Worm (Caenorhabditis elegans): ENCODE measurements around the gene F45E1.4.

Gene F45E1.4

ce11 chrX:8017305-8017704 lies 31.5 kb downstream of the F45E1.4 start (continued):
- TF ChIP-seq unc-62 (GFP tag; optimal IDR thresholded peaks at IDR 0.05 in 1 of 2) (no peak), unc-62 (tag; optimal IDR thresholded peaks at IDR 0.05) (no peak), nhr-25 (tag; optimal IDR thresholded peaks at IDR 0.05; ENCODE audit: borderline replicate concordance, insufficient read depth) (no peak), nhr-10 (tag; optimal IDR thresholded peaks at IDR 0.05) (no peak), F49E8.2 (tag; optimal IDR thresholded peaks at IDR 0.05; ENCODE audit: borderline replicate concordance) (no peak), nhr-11 (tag; optimal IDR thresholded peaks at IDR 0.05) (no peak), D1046.2 (GFP tag; IDR thresholded peaks at IDR 0.05) (peak; percentile 65; the same call in 1 of the 2 replicates)

ce11 chrX:8017759-8018158 lies 32.0 kb downstream of the F45E1.4 start, which contains the start of gene C34D10.5:
TSS of gene C34D10.5 (plus strand) at chrX:8018027.
- TF ChIP-seq sdz-12 (GFP tag; optimal IDR thresholded peaks at IDR 0.05) (no peak), dve-1 (tag; optimal IDR thresholded peaks at IDR 0.05; ENCODE audit: insufficient read depth) (peak; percentile 19), lsy-2 (tag; optimal IDR thresholded peaks at IDR 0.05) (peak in 1 of 2 experiments; percentile 16), D1046.2 (GFP tag; IDR thresholded peaks at IDR 0.05) (no peak), hif-1 (tag; optimal IDR thresholded peaks at IDR 0.05) (peak; percentile 67 to 96), unc-130 (GFP tag; optimal IDR thresholded peaks at IDR 0.05) (no peak), unc-62 (GFP tag; optimal IDR thresholded peaks at IDR 0.05 in 1 of 2) (peak in 1 of 2 experiments; percentile 69), unc-62 (tag; optimal IDR thresholded peaks at IDR 0.05) (no peak), nhr-111 (GFP tag; optimal IDR thresholded peaks at IDR 0.05) (no peak), mxl-3 (GFP tag; optimal IDR thresholded peaks at IDR 0.05) (peak; percentile 33), Y48G9A.11 (GFP tag; IDR thresholded peaks at IDR 0.05) (no peak), mdl-1 (tag; optimal IDR thresholded peaks at IDR 0.05) (peak in 1 of 2 experiments; percentile 21), lin-13 (GFP tag; optimal IDR thresholded peaks at IDR 0.05) (no peak), lin-39 (tag; optimal IDR thresholded peaks at IDR 0.05) (no peak), ceh-82 (tag; optimal IDR thresholded peaks at IDR 0.05) (no peak), nhr-10 (tag; optimal IDR thresholded peaks at IDR 0.05) (no peak), fos-1 (tag; optimal IDR thresholded peaks at IDR 0.05) (no peak), tag-97 (GFP tag; IDR thresholded peaks at IDR 0.05) (no peak), nhr-28 (tag; optimal IDR thresholded peaks at IDR 0.05) (peak; percentile 55), vab-7 (GFP tag; IDR thresholded peaks at IDR 0.05) (no peak), daf-16 (GFP tag; optimal IDR thresholded peaks at IDR 0.05) (no peak), daf-16 (tag; optimal IDR thresholded peaks at IDR 0.05) (peak; percentile 68), ama-1 (optimal IDR thresholded peaks at IDR 0.05) (peak; percentile 17), lim-7 (GFP tag; IDR thresholded peaks at IDR 0.05) (no peak), ztf-11 (tag; optimal IDR thresholded peaks at IDR 0.05) (no peak), pqm-1 (tag; optimal IDR thresholded peaks at IDR 0.05) (peak; percentile 6), aly-2 (tag; optimal IDR thresholded peaks at IDR 0.05) (no peak), mep-1 (tag; optimal IDR thresholded peaks at IDR 0.05) (no peak), F49E8.2 (tag; optimal IDR thresholded peaks at IDR 0.05; ENCODE audit: borderline replicate concordance) (no peak), ceh-28 (tag; optimal IDR thresholded peaks at IDR 0.05) (peak; percentile 39), gei-8 (GFP tag; optimal IDR thresholded peaks at IDR 0.05) (no peak), nhr-237 (tag; optimal IDR thresholded peaks at IDR 0.05) (no peak), fkh-10 (GFP tag; optimal IDR thresholded peaks at IDR 0.05) (no peak), lin-29 (GFP tag; IDR thresholded peaks at IDR 0.05) (no peak), dmd-6 (GFP tag; IDR thresholded peaks at IDR 0.05) (0 out of 2 replicates have a peak, but pooled peaks have one; percentile 6), nhr-77 (tag; optimal IDR thresholded peaks at IDR 0.05) (peak; percentile 56), attf-4 (tag; optimal IDR thresholded peaks at IDR 0.05) (no peak), ceh-44 (GFP tag; IDR thresholded peaks at IDR 0.05) (no peak), ceh-32 (tag; optimal IDR thresholded peaks at IDR 0.05; ENCODE audit: poor library complexity) (no peak), F10B5.3 (tag; optimal IDR thresholded peaks at IDR 0.05) (no peak), saeg-2 (GFP tag; IDR thresholded peaks at IDR 0.05) (no peak), rbr-2 (tag; optimal IDR thresholded peaks at IDR 0.05) (no peak), ztf-7 (tag; optimal IDR thresholded peaks at IDR 0.05) (no peak), hlh-11 (tag; optimal IDR thresholded peaks at IDR 0.05) (peak; percentile 53), nhr-42 (GFP tag; IDR thresholded peaks at IDR 0.05) (no peak), zfp-2 (tag; optimal IDR thresholded peaks at IDR 0.05) (no peak)
